Worm (Caenorhabditis elegans): Measurements from ENCODE around the gene famk-1.

Gene famk-1

ce11 chrX:15173303-15173904 lies 39.7 kb downstream of the famk-1 start, which contains the start of gene ucr-2.2 (continued):
- TF ChIP-seq aptf-2 (GFP tag; conservative IDR thresholded peaks at IDR 0.05): no peak; the same call in 1 of the 2 replicates
- TF ChIP-seq madf-8 (GFP tag; conservative IDR thresholded peaks at IDR 0.05): no peak
- peak; percentile 71 for TF ChIP-seq ztf-26 (tag; optimal IDR thresholded peaks at IDR 0.05)
- TF ChIP-seq snpc-3.4 (tag; optimal IDR thresholded peaks at IDR 0.05): no peak
- no peak for TF ChIP-seq ceh-40 (GFP tag; IDR thresholded peaks at IDR 0.05)
- no peak for TF ChIP-seq unc-62 (GFP tag; optimal IDR thresholded peaks at IDR 0.05)
- no peak for TF ChIP-seq tbx-9 (tag; optimal IDR thresholded peaks at IDR 0.05; ENCODE audit: borderline replicate concordance)
- TF ChIP-seq madf-6 (GFP tag; IDR thresholded peaks at IDR 0.05): no peak
- no peak for TF ChIP-seq ama-1 (optimal IDR thresholded peaks at IDR 0.05)
- no peak for TF ChIP-seq ama-1 (GFP tag; optimal IDR thresholded peaks at IDR 0.05)
- no peak for TF ChIP-seq F57C9.4 (tag; optimal IDR thresholded peaks at IDR 0.05)
- no peak for TF ChIP-seq ekl-4 (GFP tag; IDR thresholded peaks at IDR 0.05)
- no peak for TF ChIP-seq nhr-90 (tag; optimal IDR thresholded peaks at IDR 0.05)
- no peak for TF ChIP-seq snpc-4 (GFP tag; optimal IDR thresholded peaks at IDR 0.05)
- TF ChIP-seq snpc-4 (tag; optimal IDR thresholded peaks at IDR 0.05): peak; percentile 8 to 80 (median 66)
- no peak for TF ChIP-seq hsf-1 (GFP tag; IDR thresholded peaks at IDR 0.05)
- TF ChIP-seq F22D6.2 (tag; optimal IDR thresholded peaks at IDR 0.05): peak; percentile 30
- TF ChIP-seq gei-17 (GFP tag; optimal IDR thresholded peaks at IDR 0.05): peak; percentile 60
- TF ChIP-seq rcor-1 (GFP tag; IDR thresholded peaks at IDR 0.05): no peak
- no peak for TF ChIP-seq mel-28 (tag; optimal IDR thresholded peaks at IDR 0.05; ENCODE audit: borderline replicate concordance)
- peak; percentile 68 for TF ChIP-seq lin-54 (GFP tag; optimal IDR thresholded peaks at IDR 0.05)
- TF ChIP-seq hmg-1.2 (GFP tag; IDR thresholded peaks at IDR 0.05): peak; percentile 49
- TF ChIP-seq F55B11.4 (tag; optimal IDR thresholded peaks at IDR 0.05; ENCODE audit: borderline replicate concordance, insufficient read depth): no peak
- TF ChIP-seq ccch-3 (GFP tag; optimal IDR thresholded peaks at IDR 0.05): no peak
- no peak for TF ChIP-seq snpc-1.3 (tag; optimal IDR thresholded peaks at IDR 0.05; ENCODE audit: insufficient read depth)
- TF ChIP-seq snpc-1.1 (tag; optimal IDR thresholded peaks at IDR 0.05; ENCODE audit: insufficient read depth): no peak
- TF ChIP-seq unc-130 (GFP tag; optimal IDR thresholded peaks at IDR 0.05): no peak
- no peak for TF ChIP-seq F10E7.11 (tag; optimal IDR thresholded peaks at IDR 0.05)
- TF ChIP-seq dox-1 (GFP tag; IDR thresholded peaks at IDR 0.05): peak; percentile 89
- no peak for TF ChIP-seq sdz-38 (tag; optimal IDR thresholded peaks at IDR 0.05)
- peak; percentile 49; the same call in 1 of the 2 replicates for TF ChIP-seq B0336.3 (GFP tag; IDR thresholded peaks at IDR 0.05)
- no peak for TF ChIP-seq T26A5.8 (tag; optimal IDR thresholded peaks at IDR 0.05)
- TF ChIP-seq egl-18 (GFP tag; IDR thresholded peaks at IDR 0.05): no peak
- TF ChIP-seq Y95B8A.8 (GFP tag; IDR thresholded peaks at IDR 0.05): no peak
- no peak for TF ChIP-seq pha-4 (tag; optimal IDR thresholded peaks at IDR 0.05)

- TF ChIP-seq snpc-4 (GFP tag; optimal IDR thresholded peaks at IDR 0.05) (no peak), snpc-4 (tag; optimal IDR thresholded peaks at IDR 0.05) (peak; percentile 39 to 93 (median 72)), nhr-90 (tag; optimal IDR thresholded peaks at IDR 0.05) (no peak), tlf-1 (GFP tag; optimal IDR thresholded peaks at IDR 0.05) (no peak), F55B11.4 (tag; optimal IDR thresholded peaks at IDR 0.05; ENCODE audit: borderline replicate concordance, insufficient read depth) (no peak)
Measured at ce11 chrX:15170958-15171357, 42.1 kb downstream of the famk-1 start.

- TF ChIP-seq nhr-27 (tag; optimal IDR thresholded peaks at IDR 0.05): no peak
- TF ChIP-seq F57A8.1 (GFP tag; optimal IDR thresholded peaks at IDR 0.05): no peak
- TF ChIP-seq F52B5.7 (tag; optimal IDR thresholded peaks at IDR 0.05): no peak
- no peak for TF ChIP-seq F22D6.2 (tag; optimal IDR thresholded peaks at IDR 0.05)
- TF ChIP-seq lin-40 (tag; optimal IDR thresholded peaks at IDR 0.05): no peak
Measured at ce11 chrX:15168424-15168823, 44.6 kb downstream of the famk-1 start, which contains the start of gene ocr-3. Gene ocr-3, plus strand, starts transcription at chrX:15168724.

All from whole organism, young adult.